Worm (Caenorhabditis elegans) whole organism, young adult: ENCODE measurements around the gene C32D5.11.

ENCODE experiments used
- ZK185.1 ChIP-seq: sonication (generic microtip); optimal IDR thresholded peaks from 2 replicates; lab custom pipeline; 2016; ENCODE audit warnings: mild to moderate bottlenecking, missing genetic modification characterization, missing compliant biosample characterization; ENCODE audit not compliant: poor library complexity, severe bottlenecking
- rpc-1 ChIP-seq, 2 experiments: fragments of 150-350 bp in 1 of 2; sonication (generic microtip) in 1 of 2; optimal IDR thresholded peaks; 2 replicates each; lab custom pipeline; 2014 to 2018; ENCODE audit warnings: missing biosample characterization in 1 of 2, missing genetic modification characterization in 1 of 2, missing genetic modification reagents in 1 of 2, missing genotype in 1 of 2

ce11 chrII:6370110-6370509 is 14.9 kb upstream of the C32D5.11 start:
- peak; percentile 74 for TF ChIP-seq ZK185.1 (tag; lab: Kevin White, UChicago)
- no peak for TF ChIP-seq rpc-1 (optimal IDR thresholded peaks at IDR 0.05; lab: Kevin White, UChicago)
- no peak for TF ChIP-seq rpc-1 (tag; optimal IDR thresholded peaks at IDR 0.05; lab: Kevin White, UChicago)
